Fruit fly (Drosophila melanogaster) whole organism, prepupa: ENCODE results near the gene CG44006.

Source experiments
- Blimp-1 ChIP-seq: fragments of 200-800 bp; sonication (Bioruptor generic); optimal IDR thresholded peaks from 3 replicates; lab custom pipeline; 2017; ENCODE audit warnings: missing biosample characterization, missing genetic modification characterization, mild to moderate bottlenecking, moderate library complexity, missing genetic modification reagents
- CG10669 ChIP-seq: fragments of 200-800 bp; sonication (Bioruptor generic); optimal IDR thresholded peaks from 3 replicates; lab custom pipeline; 2018; ENCODE audit warnings: missing biosample characterization, mild to moderate bottlenecking, missing genetic modification characterization, moderate library complexity
- CG11294 ChIP-seq: fragments of 200-800 bp; sonication (Bioruptor generic); IDR thresholded peaks from 2 replicates; pipeline ENCODE4 v1.3.6; 2022; ENCODE audit warnings: missing biosample characterization, missing genetic modification characterization
- CG11762 ChIP-seq: fragments of 200-800 bp; sonication (Bioruptor generic); optimal IDR thresholded peaks from 3 replicates; lab custom pipeline; 2016; ENCODE audit warnings: missing biosample characterization, missing genetic modification characterization; ENCODE audit not compliant: insufficient read depth
- CG11902 ChIP-seq: fragments of 200-800 bp; sonication (Bioruptor generic); optimal IDR thresholded peaks from 3 replicates; lab custom pipeline; 2016; ENCODE audit warnings: missing biosample characterization, missing genetic modification characterization
- CG1621 ChIP-seq: fragments of 200-800 bp; sonication (Bioruptor generic); optimal IDR thresholded peaks from 3 replicates; lab custom pipeline; 2018; ENCODE audit warnings: missing biosample characterization, mild to moderate bottlenecking, missing genetic modification characterization
- CG16779 ChIP-seq: fragments of 200-800 bp; sonication (Bioruptor generic); optimal IDR thresholded peaks from 3 replicates; lab custom pipeline; 2017; ENCODE audit warnings: missing biosample characterization, mild to moderate bottlenecking, missing genetic modification characterization
- CG3032 ChIP-seq: fragments of 200-800 bp; optimal IDR thresholded peaks from 2 replicates; lab custom pipeline; 2019; ENCODE audit warnings: missing biosample characterization, mild to moderate bottlenecking, missing genetic modification characterization, moderate library complexity
- CG31627 ChIP-seq: fragments of 200-800 bp; sonication (Bioruptor generic); optimal IDR thresholded peaks from 3 replicates; lab custom pipeline; 2016; ENCODE audit warnings: missing biosample characterization, missing genetic modification characterization
- CG3919 ChIP-seq: fragments of 200-800 bp; sonication (Bioruptor generic); optimal IDR thresholded peaks from 3 replicates; lab custom pipeline; 2016; ENCODE audit warnings: missing biosample characterization, missing genetic modification characterization
- CG4318 ChIP-seq: fragments of 200-800 bp; sonication (Bioruptor generic); optimal IDR thresholded peaks from 3 replicates; lab custom pipeline; 2017; ENCODE audit warnings: missing biosample characterization, mild to moderate bottlenecking, missing genetic modification characterization
- CG6163 ChIP-seq: fragments of 200-800 bp; sonication (Bioruptor generic); IDR thresholded peaks from 3 replicates; pipeline ENCODE4 v1.3.6; 2022; ENCODE audit warnings: missing biosample characterization, missing genetic modification characterization
- CG6276 ChIP-seq: fragments of 200-800 bp; sonication (Bioruptor generic); optimal IDR thresholded peaks from 2 replicates; lab custom pipeline; 2017; ENCODE audit warnings: missing biosample characterization, mild to moderate bottlenecking, missing genetic modification characterization
- CG6792 ChIP-seq: fragments of 200-800 bp; sonication (Bioruptor generic); optimal IDR thresholded peaks from 3 replicates; lab custom pipeline; 2016; ENCODE audit warnings: missing biosample characterization, missing genetic modification characterization
- CG6808 ChIP-seq: fragments of 200-800 bp; sonication (Bioruptor generic); optimal IDR thresholded peaks from 3 replicates; lab custom pipeline; 2017; ENCODE audit warnings: missing biosample characterization, missing genetic modification characterization, mild to moderate bottlenecking, moderate library complexity, missing genetic modification reagents
- CG6854 ChIP-seq: fragments of 200-800 bp; sonication (Bioruptor generic); optimal IDR thresholded peaks from 2 replicates; lab custom pipeline; 2017; ENCODE audit warnings: missing biosample characterization, mild to moderate bottlenecking, missing genetic modification characterization
- CG7368 ChIP-seq: fragments of 200-800 bp; sonication (Bioruptor generic); optimal IDR thresholded peaks from 3 replicates; lab custom pipeline; 2016; ENCODE audit warnings: missing biosample characterization, missing genetic modification characterization
- CG8119 ChIP-seq: fragments of 200-800 bp; sonication (Bioruptor generic); IDR thresholded peaks from 3 replicates; pipeline ENCODE4 v1.3.6; 2022; ENCODE audit warnings: missing biosample characterization, missing genetic modification characterization
- CG8319 ChIP-seq: fragments of 200-800 bp; sonication (Bioruptor generic); optimal IDR thresholded peaks from 3 replicates; lab custom pipeline; 2016; ENCODE audit warnings: missing biosample characterization, missing genetic modification characterization
- CG8632 ChIP-seq: fragments of 200-800 bp; sonication (Bioruptor generic); optimal IDR thresholded peaks from 3 replicates; lab custom pipeline; 2016; ENCODE audit warnings: missing biosample characterization, missing genetic modification characterization
- Eip75B ChIP-seq: fragments of 200-800 bp; sonication (Bioruptor generic); optimal IDR thresholded peaks from 3 replicates; lab custom pipeline; 2016; ENCODE audit warnings: missing biosample characterization, missing genetic modification characterization
- Eip78C ChIP-seq: fragments of 200-800 bp; sonication (Bioruptor generic); peaks from one replicate; lab custom pipeline; 2016; ENCODE audit warnings: missing biosample characterization, missing genetic modification characterization
- Eip93F ChIP-seq: fragments of 200-800 bp; sonication (Bioruptor generic); optimal IDR thresholded peaks from 2 replicates; lab custom pipeline; 2016; ENCODE audit warnings: missing biosample characterization, mild to moderate bottlenecking, missing genetic modification characterization
- Ets96B ChIP-seq: fragments of 200-800 bp; optimal IDR thresholded peaks from 2 replicates; lab custom pipeline; 2019; ENCODE audit warnings: missing biosample characterization, mild to moderate bottlenecking, missing genetic modification characterization, moderate library complexity
- Gug ChIP-seq: fragments of 200-800 bp; sonication (Bioruptor generic); IDR thresholded peaks from 2 replicates; pipeline ENCODE4 v1.3.6; 2022; ENCODE audit warnings: missing biosample characterization, missing genetic modification characterization
- Hr38 ChIP-seq: sonication (Bioruptor generic); optimal IDR thresholded peaks from 2 replicates; lab custom pipeline; 2016; ENCODE audit warnings: missing biosample characterization, missing genetic modification characterization
- Hr39 ChIP-seq: fragments of 200-800 bp; sonication (Bioruptor generic); optimal IDR thresholded peaks from 2 replicates; lab custom pipeline; 2016; ENCODE audit warnings: missing biosample characterization, missing genetic modification characterization
- Hr4 ChIP-seq: fragments of 200-800 bp; sonication (Bioruptor generic); optimal IDR thresholded peaks from 3 replicates; lab custom pipeline; 2016; ENCODE audit warnings: missing biosample characterization, missing genetic modification characterization
- OdsH ChIP-seq: fragments of 200-800 bp; sonication (Bioruptor generic); optimal IDR thresholded peaks from 3 replicates; lab custom pipeline; 2016; ENCODE audit warnings: missing biosample characterization, missing genetic modification characterization
- Smox ChIP-seq: fragments of 200-800 bp; sonication (Bioruptor generic); optimal IDR thresholded peaks from 3 replicates; lab custom pipeline; 2016; ENCODE audit warnings: missing biosample characterization, missing genetic modification characterization
- Sox102F ChIP-seq: fragments of 200-800 bp; sonication (Bioruptor generic); optimal IDR thresholded peaks from 2 replicates; lab custom pipeline; 2016; ENCODE audit warnings: missing biosample characterization, mild to moderate bottlenecking, missing genetic modification characterization
- Sox14 ChIP-seq: fragments of 200-800 bp; sonication (Bioruptor generic); optimal IDR thresholded peaks from 3 replicates; lab custom pipeline; 2016; ENCODE audit warnings: missing biosample characterization, missing genetic modification characterization
- Sox15 ChIP-seq: fragments of 200-800 bp; sonication (Bioruptor generic); optimal IDR thresholded peaks from 3 replicates; lab custom pipeline; 2016; ENCODE audit warnings: missing biosample characterization, missing genetic modification characterization
- achi ChIP-seq: fragments of 200-800 bp; sonication (Bioruptor generic); optimal IDR thresholded peaks from 3 replicates; lab custom pipeline; 2016; ENCODE audit warnings: missing biosample characterization, missing genetic modification characterization
- cyc ChIP-seq: fragments of 200-800 bp; sonication (Bioruptor generic); optimal IDR thresholded peaks from 3 replicates; lab custom pipeline; 2016; ENCODE audit warnings: missing biosample characterization, missing genetic modification characterization
- dac ChIP-seq: fragments of 200-800 bp; sonication (Bioruptor generic); optimal IDR thresholded peaks from 2 replicates; lab custom pipeline; 2017; ENCODE audit warnings: missing biosample characterization, mild to moderate bottlenecking, missing genetic modification characterization
- dsx ChIP-seq: fragments of 200-800 bp; optimal IDR thresholded peaks from 3 replicates; lab custom pipeline; 2019; ENCODE audit warnings: missing biosample characterization, mild to moderate bottlenecking, missing genetic modification characterization, moderate library complexity; ENCODE audit not compliant: poor library complexity, severe bottlenecking
- eg ChIP-seq: fragments of 200-800 bp; sonication (Bioruptor generic); IDR thresholded peaks from 3 replicates; pipeline ENCODE4 v1.3.6; 2022; ENCODE audit warnings: missing biosample characterization, missing genetic modification characterization
- fd59A ChIP-seq: fragments of 200-800 bp; sonication (Bioruptor generic); optimal IDR thresholded peaks from 2 replicates; lab custom pipeline; 2017; ENCODE audit warnings: missing biosample characterization, mild to moderate bottlenecking, missing genetic modification characterization, missing genetic modification reagents
- fd85E ChIP-seq: fragments of 200-800 bp; sonication (Bioruptor generic); optimal IDR thresholded peaks from 3 replicates; lab custom pipeline; 2016; ENCODE audit warnings: missing biosample characterization, missing genetic modification characterization
- fkh ChIP-seq: fragments of 200-800 bp; sonication (Bioruptor generic); optimal IDR thresholded peaks from 3 replicates; lab custom pipeline; 2017; ENCODE audit warnings: missing biosample characterization, mild to moderate bottlenecking, missing genetic modification characterization, moderate library complexity
- lz ChIP-seq: fragments of 200-800 bp; sonication (Bioruptor generic); optimal IDR thresholded peaks from 3 replicates; lab custom pipeline; 2016; ENCODE audit warnings: missing biosample characterization, missing genetic modification characterization
- pdm3 ChIP-seq: fragments of 200-800 bp; sonication (Bioruptor generic); optimal IDR thresholded peaks from 3 replicates; lab custom pipeline; 2016; ENCODE audit warnings: missing biosample characterization, missing genetic modification characterization
- spab ChIP-seq: fragments of 200-800 bp; sonication (Bioruptor generic); optimal IDR thresholded peaks from 2 replicates; lab custom pipeline; 2017; ENCODE audit warnings: missing biosample characterization, mild to moderate bottlenecking, missing genetic modification characterization, missing genetic modification reagents
- svp ChIP-seq: fragments of 200-800 bp; sonication (Bioruptor generic); peaks from one replicate; lab custom pipeline; 2016; ENCODE audit warnings: missing biosample characterization, missing genetic modification characterization
- topi ChIP-seq: fragments of 200-800 bp; sonication (Bioruptor generic); optimal IDR thresholded peaks from 3 replicates; lab custom pipeline; 2016; ENCODE audit warnings: missing biosample characterization, missing genetic modification characterization
- vri ChIP-seq: fragments of 200-800 bp; sonication (Bioruptor generic); optimal IDR thresholded peaks from 3 replicates; lab custom pipeline; 2016; ENCODE audit warnings: missing biosample characterization, mild to moderate bottlenecking, missing genetic modification characterization

The CG44006 gene

DNA sequence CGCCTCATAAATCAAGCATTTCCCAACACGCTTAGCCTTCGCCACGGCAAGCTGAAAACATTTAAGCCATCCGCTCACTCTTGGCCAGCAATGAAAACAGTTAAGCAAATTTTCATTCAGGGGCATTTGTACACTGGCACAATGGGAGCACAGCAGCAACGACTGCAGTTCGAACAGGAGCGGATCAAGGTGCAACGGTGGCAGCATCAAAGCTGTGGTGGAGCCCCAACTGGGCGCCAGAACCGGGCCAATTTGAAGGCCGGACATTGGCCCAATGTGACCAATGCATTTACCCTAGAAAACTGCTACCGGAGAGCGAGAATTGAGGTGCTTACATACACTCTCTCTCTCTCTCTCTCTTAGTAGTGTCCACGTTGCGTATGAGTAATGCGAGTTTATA, 48.1 kb downstream of the CG44006 start (continued):
- 0 out of 3 replicates have a peak, but pooled peaks have one; percentile 27 for TF ChIP-seq CG8119 (GFP tag; lab: Robert Waterston, UW)

DNA sequence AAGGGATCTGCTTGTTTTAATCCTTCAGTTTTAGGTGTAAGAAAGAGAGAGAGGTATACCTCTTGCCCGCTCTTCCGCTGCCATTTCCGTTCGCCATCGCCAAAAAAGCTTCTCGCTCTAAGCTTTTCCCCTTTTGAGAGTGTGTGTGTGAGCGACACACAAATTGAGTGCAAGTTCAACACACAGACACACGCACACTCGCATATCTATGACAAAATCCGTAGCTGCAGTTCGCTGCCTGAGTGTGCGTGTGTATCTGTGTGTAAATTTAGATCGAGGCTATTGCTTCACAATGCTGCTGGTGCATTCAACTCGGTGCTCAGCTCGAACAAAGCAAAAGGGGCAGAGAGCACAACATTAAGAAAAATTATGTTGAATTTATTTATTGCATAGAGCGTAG, 49.0 kb downstream of the CG44006 start:
- peak; percentile 4 for TF ChIP-seq fkh
- TF ChIP-seq CG6808 = no peak
- TF ChIP-seq CG6276 (GFP tag; lab: Kevin White, UChicago) = peak; percentile 13
- TF ChIP-seq Sox102F = no peak
- TF ChIP-seq Eip93F (GFP tag; lab: Kevin White, UChicago) = no peak
- TF ChIP-seq Sox14 (GFP tag; lab: Kevin White, UChicago) = no peak
- TF ChIP-seq Eip78C (GFP tag; lab: Kevin White, UChicago) = peak; percentile 63
- no peak for TF ChIP-seq fd85E
- no peak for TF ChIP-seq CG1621 (tag; lab: Kevin White, UChicago)
- TF ChIP-seq dsx (GFP tag; lab: Kevin White, UChicago) = no peak
- no peak for TF ChIP-seq Gug (GFP tag; lab: Robert Waterston, UW)
- no peak for TF ChIP-seq CG3032 (tag; lab: Kevin White, UChicago)
- no peak for TF ChIP-seq CG31627
- TF ChIP-seq CG11902 = no peak
- TF ChIP-seq CG6854 (GFP tag; lab: Kevin White, UChicago) = peak; percentile 40
- 0 out of 3 replicates have a peak, but pooled peaks have one; percentile 22 for TF ChIP-seq CG6163
- no peak for TF ChIP-seq Smox
- no peak for TF ChIP-seq CG11294
- no peak for TF ChIP-seq Hr39 (GFP tag; lab: Kevin White, UChicago)
- TF ChIP-seq Eip75B = no peak
- no peak for TF ChIP-seq CG4318 (GFP tag; lab: Kevin White, UChicago)
- no peak for TF ChIP-seq cyc (GFP tag; lab: Kevin White, UChicago)
- TF ChIP-seq vri (GFP tag; lab: Kevin White, UChicago) = peak; percentile 55
- TF ChIP-seq eg (GFP tag; lab: Robert Waterston, UW) = 0 out of 3 replicates have a peak, but pooled peaks have one; percentile 26
- peak; percentile 25 for TF ChIP-seq dac (GFP tag; lab: Kevin White, UChicago)
- no peak for TF ChIP-seq CG16779 (tag; lab: Kevin White, UChicago)
- no peak for TF ChIP-seq spab (GFP tag; lab: Kevin White, UChicago)
- TF ChIP-seq CG7368 (GFP tag; lab: Kevin White, UChicago) = no peak
- no peak for TF ChIP-seq Blimp-1 (GFP tag; lab: Kevin White, UChicago)
- TF ChIP-seq fd59A = no peak
- TF ChIP-seq OdsH (GFP tag; lab: Kevin White, UChicago) = no peak
- TF ChIP-seq Hr4 = no peak
- TF ChIP-seq CG10669 (GFP tag; lab: Kevin White, UChicago) = no peak
- no peak for TF ChIP-seq CG6792 (GFP tag; lab: Kevin White, UChicago)
- peak; percentile 3 for TF ChIP-seq topi (GFP tag; lab: Kevin White, UChicago)
- no peak for TF ChIP-seq svp (GFP tag; lab: Kevin White, UChicago)
- no peak for TF ChIP-seq CG3919 (GFP tag; lab: Kevin White, UChicago)

DNA sequence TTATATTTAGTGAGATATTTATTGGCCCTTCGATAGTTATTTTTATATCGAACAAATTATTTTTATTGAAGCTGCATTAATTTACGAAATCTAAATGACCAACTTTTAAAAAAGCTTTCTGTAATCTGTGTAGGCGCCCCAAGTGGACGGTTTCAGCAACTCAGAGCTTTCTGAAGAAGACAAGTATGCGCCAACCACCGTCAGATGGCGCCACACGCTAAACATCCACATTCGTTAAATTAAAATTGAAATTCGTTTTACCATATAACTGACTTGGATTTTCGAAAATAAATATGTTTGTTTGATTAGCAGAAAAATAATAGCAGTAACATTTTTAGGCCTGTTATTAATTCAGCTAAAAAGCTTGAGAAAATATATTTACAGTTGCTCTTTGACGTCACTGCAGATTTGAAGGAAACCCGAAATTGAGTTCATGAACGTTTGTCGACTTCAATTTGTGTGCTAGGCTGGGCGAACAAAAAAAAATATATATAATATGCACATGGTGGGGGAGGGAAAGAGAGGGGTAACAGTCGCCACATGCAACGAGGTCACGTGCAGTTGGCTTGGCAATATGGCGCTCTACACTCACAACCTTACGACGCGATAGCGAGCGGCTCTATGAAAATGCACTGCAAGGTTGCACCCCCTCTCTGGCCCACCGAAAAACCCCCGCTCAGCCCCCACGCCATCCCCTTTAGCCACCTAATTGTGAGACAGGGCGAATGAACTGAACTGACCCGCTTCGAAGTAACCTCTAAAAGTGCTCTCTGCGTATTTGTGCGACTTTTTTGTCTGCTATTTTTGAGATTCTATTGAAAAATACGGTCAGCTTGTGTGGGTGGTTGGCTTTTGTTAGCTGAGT, 50.1 kb downstream of the CG44006 start:
- TF ChIP-seq achi (GFP tag; lab: Kevin White, UChicago) = peak; percentile 70
- TF ChIP-seq CG6276 (GFP tag; lab: Kevin White, UChicago) = no peak
- no peak for TF ChIP-seq CG16779 (tag; lab: Kevin White, UChicago)
- TF ChIP-seq Sox14 (GFP tag; lab: Kevin White, UChicago) = peak; percentile 77
- no peak for TF ChIP-seq Sox15
- TF ChIP-seq CG6163 = peak; percentile 52; the same call in 1 of the 3 replicates
- TF ChIP-seq fkh = peak; percentile 67
- TF ChIP-seq CG8119 (GFP tag; lab: Robert Waterston, UW) = no peak
- peak; percentile 89 for TF ChIP-seq CG3919 (GFP tag; lab: Kevin White, UChicago)
- peak; percentile 81 for TF ChIP-seq lz
- no peak for TF ChIP-seq Hr38 (GFP tag; lab: Kevin White, UChicago)
- TF ChIP-seq Ets96B (tag; lab: Kevin White, UChicago) = peak; percentile 40
- peak; percentile 77 for TF ChIP-seq OdsH (GFP tag; lab: Kevin White, UChicago)
- TF ChIP-seq CG8632 (GFP tag; lab: Kevin White, UChicago) = peak; percentile 7
- TF ChIP-seq dsx (GFP tag; lab: Kevin White, UChicago) = peak; percentile 49
- TF ChIP-seq CG8319 (GFP tag; lab: Kevin White, UChicago) = peak; percentile 70
- peak; percentile 58 for TF ChIP-seq CG11762 (GFP tag; lab: Kevin White, UChicago)
- peak; percentile 72 for TF ChIP-seq CG6808
- peak; percentile 82 for TF ChIP-seq pdm3
- peak; percentile 77 for TF ChIP-seq Eip75B
- no peak for TF ChIP-seq CG11902
